Worm (Caenorhabditis elegans) whole organism, young adult: Measurements from ENCODE around the gene haao-1.

ENCODE experiments used
- B0019.2 ChIP-seq: fragments of 200-800 bp; sonication (Bioruptor generic); conservative IDR thresholded peaks from 2 replicates; pipeline ENCODE4 v1.3.6; 2022; ENCODE audit warnings: missing genetic modification reagents, missing genetic modification characterization, missing compliant biosample characterization
- B0336.3 ChIP-seq: fragments of 200-800 bp; sonication (Bioruptor generic); IDR thresholded peaks from 2 replicates; pipeline ENCODE4 v1.3.6; 2022; ENCODE audit warnings: missing genetic modification characterization, missing compliant biosample characterization
- F23B12.7 ChIP-seq: sonication (generic microtip); optimal IDR thresholded peaks from 2 replicates; lab custom pipeline; 2017; ENCODE audit warnings: missing genetic modification characterization, mild to moderate bottlenecking, missing compliant biosample characterization, antibody characterized with exemption, moderate library complexity; ENCODE audit not compliant: insufficient read depth
- F33H1.4 ChIP-seq: fragments of 200-800 bp; sonication (Bioruptor generic); IDR thresholded peaks from 2 replicates; pipeline ENCODE4 v1.3.6; 2022; ENCODE audit warnings: missing genetic modification reagents, missing genetic modification characterization, missing compliant biosample characterization
- F39B2.1 ChIP-seq: fragments of 200-800 bp; sonication (Bioruptor generic); IDR thresholded peaks from 2 replicates; pipeline ENCODE4 v1.3.6; 2022; ENCODE audit warnings: missing genetic modification reagents, missing genetic modification characterization, missing compliant biosample characterization
- F52B5.7 ChIP-seq: sonication (generic microtip); optimal IDR thresholded peaks from 2 replicates; lab custom pipeline; 2016; ENCODE audit warnings: mild to moderate bottlenecking, missing genetic modification characterization, missing compliant biosample characterization
- F55B11.4 ChIP-seq: sonication (generic microtip); optimal IDR thresholded peaks from 2 replicates; lab custom pipeline; 2016; ENCODE audit warnings: missing compliant biosample characterization, missing genetic modification characterization, borderline replicate concordance; ENCODE audit not compliant: insufficient read depth
- F57A8.1 ChIP-seq: fragments of 200-800 bp; sonication (Bioruptor generic); optimal IDR thresholded peaks from 2 replicates; lab custom pipeline; 2018; ENCODE audit warnings: mild to moderate bottlenecking, missing genetic modification characterization, moderate library complexity, missing compliant biosample characterization
- Y53F4B.3 ChIP-seq: fragments of 200-800 bp; sonication (Bioruptor generic); IDR thresholded peaks from 2 replicates; pipeline ENCODE4 v1.3.6; 2022; ENCODE audit warnings: missing genetic modification reagents, missing genetic modification characterization, missing compliant biosample characterization
- Y95B8A.8 ChIP-seq: fragments of 200-800 bp; sonication (Bioruptor generic); IDR thresholded peaks from 2 replicates; pipeline ENCODE4 v1.3.6; 2022; ENCODE audit warnings: missing genetic modification reagents, missing genetic modification characterization, missing compliant biosample characterization
- aptf-3 ChIP-seq: fragments of 200-800 bp; sonication (Bioruptor generic); IDR thresholded peaks from 2 replicates; pipeline ENCODE4 v1.3.6; 2022; ENCODE audit warnings: missing genetic modification characterization, missing compliant biosample characterization
- atf-7 ChIP-seq: sonication (generic microtip); optimal IDR thresholded peaks from 2 replicates; lab custom pipeline; 2017; ENCODE audit warnings: mild to moderate bottlenecking, missing genetic modification characterization, missing compliant biosample characterization
- ccch-3 ChIP-seq: fragments of 200-800 bp; sonication (Bioruptor generic); optimal IDR thresholded peaks from 2 replicates; lab custom pipeline; 2018; ENCODE audit warnings: mild to moderate bottlenecking, missing genetic modification characterization, missing compliant biosample characterization
- cebp-1 ChIP-seq, 2 experiments: fragments of 200-800 bp in 1 of 2; sonication (Bioruptor generic) in 1 of 2; sonication (generic microtip) in 1 of 2; IDR thresholded peaks in 1 of 2; optimal IDR thresholded peaks in 1 of 2; 2 replicates each; pipeline versions ENCODE4 v1.3.6 to Lab custom; 2017 to 2022; ENCODE audit warnings: missing compliant biosample characterization in 2 of 2, missing genetic modification characterization in 2 of 2, mild to moderate bottlenecking in 1 of 2, missing genetic modification reagents in 1 of 2, moderate library complexity in 1 of 2
- ceh-100 ChIP-seq: fragments of 200-800 bp; sonication (Bioruptor generic); IDR thresholded peaks from 2 replicates; pipeline ENCODE4 v1.3.6; 2022; ENCODE audit warnings: missing genetic modification reagents, missing genetic modification characterization, missing compliant biosample characterization
- ceh-58 ChIP-seq: fragments of 200-800 bp; sonication (Bioruptor generic); IDR thresholded peaks from 2 replicates; pipeline ENCODE4 v1.3.6; 2022; ENCODE audit warnings: missing genetic modification characterization, missing compliant biosample characterization
- chd-7 ChIP-seq: sonication (generic microtip); optimal IDR thresholded peaks from 2 replicates; lab custom pipeline; 2016; ENCODE audit warnings: mild to moderate bottlenecking, missing genetic modification characterization, moderate library complexity, missing compliant biosample characterization
- dpl-1 ChIP-seq: fragments of 150-350 bp; optimal IDR thresholded peaks from 2 replicates; lab custom pipeline; 2014; ENCODE audit warnings: missing biosample characterization, missing genetic modification reagents, missing genetic modification characterization
- efl-1 ChIP-seq: fragments of 150-350 bp; optimal IDR thresholded peaks from 2 replicates; lab custom pipeline; 2014; ENCODE audit warnings: missing biosample characterization, missing genetic modification reagents, missing genetic modification characterization
- hmg-1.2 ChIP-seq: fragments of 200-800 bp; sonication (Bioruptor generic); IDR thresholded peaks from 2 replicates; pipeline ENCODE4 v1.3.6; 2022; ENCODE audit warnings: missing genetic modification reagents, missing genetic modification characterization, missing compliant biosample characterization
- let-607 ChIP-seq, 2 experiments: fragments of 200-800 bp in 1 of 2; sonication (Bioruptor generic) in 1 of 2; sonication (generic microtip) in 1 of 2; optimal IDR thresholded peaks; 2 replicates each; lab custom pipeline; 2016 to 2018; ENCODE audit warnings: mild to moderate bottlenecking in 2 of 2, missing compliant biosample characterization in 2 of 2, missing genetic modification characterization in 2 of 2, moderate library complexity in 2 of 2, missing genotype in 1 of 2
- lin-35 ChIP-seq, 3 experiments: fragments of 150-350 bp in 2 of 3; sonication (generic microtip) in 1 of 3; optimal IDR thresholded peaks; 2 replicates each; lab custom pipeline; 2014 to 2018; ENCODE audit warnings: missing biosample characterization in 3 of 3, missing genetic modification characterization in 3 of 3, missing genetic modification reagents in 3 of 3
- lin-54 ChIP-seq: fragments of 200-800 bp; sonication (Bioruptor generic); optimal IDR thresholded peaks from 2 replicates; lab custom pipeline; 2018; ENCODE audit warnings: mild to moderate bottlenecking, missing genetic modification characterization, missing compliant biosample characterization
- lsl-1 ChIP-seq: fragments of 200-800 bp; sonication (Bioruptor generic); optimal IDR thresholded peaks from 2 replicates; lab custom pipeline; 2018; ENCODE audit warnings: mild to moderate bottlenecking, missing genetic modification characterization, moderate library complexity, missing compliant biosample characterization
- madf-3 ChIP-seq: fragments of 200-800 bp; sonication (Bioruptor generic); IDR thresholded peaks from 2 replicates; pipeline ENCODE4 v1.3.6; 2022; ENCODE audit warnings: missing genetic modification reagents, missing genetic modification characterization, missing compliant biosample characterization
- madf-6 ChIP-seq: fragments of 200-800 bp; sonication (Bioruptor generic); IDR thresholded peaks from 2 replicates; pipeline ENCODE4 v1.3.6; 2022; ENCODE audit warnings: missing genetic modification reagents, missing genetic modification characterization, missing compliant biosample characterization
- madf-8 ChIP-seq: fragments of 200-800 bp; sonication (Bioruptor generic); conservative IDR thresholded peaks from 2 replicates; pipeline ENCODE4 v1.3.6; 2022; ENCODE audit warnings: missing genetic modification reagents, missing genetic modification characterization, missing compliant biosample characterization
- mel-28 ChIP-seq: sonication (generic microtip); optimal IDR thresholded peaks from 2 replicates; lab custom pipeline; 2016; ENCODE audit warnings: borderline replicate concordance, mild to moderate bottlenecking, missing genetic modification characterization, missing compliant biosample characterization
- mes-4 ChIP-seq: sonication (generic microtip); optimal IDR thresholded peaks from 2 replicates; lab custom pipeline; 2016; ENCODE audit warnings: missing genotype, missing genetic modification characterization, missing compliant biosample characterization
- nfyb-1 ChIP-seq: fragments of 200-800 bp; sonication (Bioruptor generic); IDR thresholded peaks from 2 replicates; pipeline ENCODE4 v1.3.6; 2022; ENCODE audit warnings: missing genetic modification reagents, missing genetic modification characterization, missing compliant biosample characterization
- nhr-179 ChIP-seq: sonication (generic microtip); optimal IDR thresholded peaks from 2 replicates; lab custom pipeline; 2016; ENCODE audit warnings: mild to moderate bottlenecking, missing genetic modification characterization, missing compliant biosample characterization
- pha-4 ChIP-seq: fragments of 150-350 bp; sonication (generic microtip); optimal IDR thresholded peaks from 2 replicates; lab custom pipeline; 2014; ENCODE audit warnings: missing biosample characterization, missing genetic modification reagents, missing genetic modification characterization
- snpc-3.4 ChIP-seq: sonication (generic microtip); optimal IDR thresholded peaks from 2 replicates; lab custom pipeline; 2017; ENCODE audit warnings: missing genetic modification characterization, mild to moderate bottlenecking, missing compliant biosample characterization, antibody characterized with exemption, moderate library complexity, missing genotype, missing genetic modification reagents
- snpc-4 ChIP-seq, 5 experiments: fragments of 150-350 bp in 1 of 5; sonication (generic microtip) in 4 of 5; optimal IDR thresholded peaks; 2 replicates each; lab custom pipeline; 2014 to 2018; ENCODE audit warnings: missing genetic modification characterization in 5 of 5, missing biosample characterization in 3 of 5, antibody characterized with exemption in 2 of 5, mild to moderate bottlenecking in 2 of 5, missing compliant biosample characterization in 2 of 5, missing genotype in 2 of 5, moderate library complexity in 2 of 5, missing genetic modification reagents in 1 of 5
- somi-1 ChIP-seq: fragments of 200-800 bp; sonication (Bioruptor generic); optimal IDR thresholded peaks from 2 replicates; lab custom pipeline; 2018; ENCODE audit warnings: mild to moderate bottlenecking, missing genetic modification characterization, missing compliant biosample characterization
- tlf-1 ChIP-seq: fragments of 200-800 bp; sonication (Bioruptor generic); optimal IDR thresholded peaks from 2 replicates; lab custom pipeline; 2018; ENCODE audit warnings: mild to moderate bottlenecking, missing genetic modification characterization, missing compliant biosample characterization
- unc-130 ChIP-seq: sonication (generic microtip); optimal IDR thresholded peaks from 2 replicates; lab custom pipeline; 2016; ENCODE audit warnings: missing genetic modification reagents, missing genetic modification characterization, missing compliant biosample characterization
- zfh-2 ChIP-seq: fragments of 200-800 bp; sonication (Bioruptor generic); conservative IDR thresholded peaks from 2 replicates; pipeline ENCODE4 v1.3.6; 2022; ENCODE audit warnings: missing genetic modification reagents, missing genetic modification characterization, missing compliant biosample characterization
- zim-3 ChIP-seq: sonication (generic microtip); optimal IDR thresholded peaks from 2 replicates; lab custom pipeline; 2017; ENCODE audit warnings: mild to moderate bottlenecking, missing genetic modification characterization, moderate library complexity, missing compliant biosample characterization

Gene haao-1

ce11 chrV:9471675-9472074 lies 33.0 kb upstream of the haao-1 start, which contains the start of gene flp-6:
flp-6 (plus strand) TSS chrV:9471975.
- TF ChIP-seq hmg-1.2 (GFP tag; lab: Robert Waterston, UW) (no peak), F52B5.7 (tag; lab: Kevin White, UChicago) (no peak), F55B11.4 (tag; lab: Kevin White, UChicago) (no peak), Y53F4B.3 (no peak)

DNA sequence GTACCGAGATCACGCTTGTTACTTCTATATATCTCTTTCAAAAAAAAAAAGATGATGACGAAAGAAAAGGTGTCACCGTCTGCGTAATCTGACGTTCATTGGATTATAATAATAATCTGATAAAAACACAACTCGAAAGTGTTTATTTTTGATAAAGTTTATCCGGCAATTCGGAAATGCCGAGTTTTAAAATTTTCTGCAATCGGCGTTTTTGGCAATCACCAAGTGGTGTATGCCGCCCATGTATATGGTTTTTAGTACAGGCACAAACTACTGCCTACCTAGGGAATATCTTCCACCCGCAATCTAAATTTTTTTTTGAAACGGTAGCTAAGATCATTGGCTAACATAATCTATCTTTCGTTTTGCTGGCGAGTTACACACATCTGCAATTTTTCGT lies 30.8 kb upstream of the haao-1 start:
- TF ChIP-seq B0336.3 (GFP tag; lab: Robert Waterston, UW) (no peak), lin-54 (GFP tag; lab: Kevin White, UChicago) (no peak), aptf-3 (GFP tag; lab: Robert Waterston, UW) (no peak), madf-6 (GFP tag; lab: Robert Waterston, UW) (no peak)

DNA sequence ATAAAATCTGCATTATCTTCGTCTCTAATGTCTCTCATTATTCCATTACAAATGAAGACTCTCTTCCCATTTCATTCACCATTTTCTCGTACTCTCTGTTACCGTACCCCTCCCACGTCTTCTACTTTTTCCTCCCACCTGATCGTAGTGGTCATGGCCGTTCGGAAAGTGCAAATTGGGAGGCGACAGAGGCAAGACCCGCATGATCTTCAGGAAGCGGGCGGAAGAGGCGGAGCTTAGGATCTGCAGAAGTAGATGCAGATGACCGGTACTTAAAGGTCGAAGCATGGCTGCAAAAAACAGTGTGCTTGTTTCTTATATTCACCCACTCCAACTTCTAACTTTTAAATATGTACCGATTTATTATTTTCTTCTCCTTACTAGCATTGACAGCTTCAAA lies 26.8 kb upstream of the haao-1 start, which contains the start of gene nas-3:
nas-3 (plus strand) TSS at position 301 of the 400 bp plus-strand sequence.
- TF ChIP-seq lsl-1 (GFP tag; lab: Kevin White, UChicago): no peak
- TF ChIP-seq somi-1: no peak
- no peak for TF ChIP-seq F23B12.7
- no peak for TF ChIP-seq chd-7 (tag; lab: Kevin White, UChicago)
- no peak for TF ChIP-seq F33H1.4 (GFP tag; lab: Robert Waterston, UW)
- TF ChIP-seq let-607 (tag; optimal IDR thresholded peaks at IDR 0.05; lab: Kevin White, UChicago): no peak
- no peak for TF ChIP-seq nhr-179 (tag; lab: Kevin White, UChicago)
- TF ChIP-seq snpc-4 (GFP tag; optimal IDR thresholded peaks at IDR 0.05; lab: Kevin White, UChicago): no peak
- TF ChIP-seq snpc-4 (tag; optimal IDR thresholded peaks at IDR 0.05; lab: Kevin White, UChicago): no peak
- no peak for TF ChIP-seq cebp-1 (GFP tag; IDR thresholded peaks at IDR 0.05; lab: Robert Waterston, UW)
- no peak for TF ChIP-seq cebp-1 (tag; optimal IDR thresholded peaks at IDR 0.05; lab: Kevin White, UChicago)
- no peak for TF ChIP-seq ccch-3 (GFP tag; lab: Kevin White, UChicago)
- no peak for TF ChIP-seq ceh-100 (GFP tag; lab: Robert Waterston, UW)
- TF ChIP-seq ceh-58 (GFP tag; lab: Robert Waterston, UW): no peak
- TF ChIP-seq Y53F4B.3: no peak
- TF ChIP-seq F52B5.7 (tag; lab: Kevin White, UChicago): no peak
- TF ChIP-seq mes-4 (tag; lab: Kevin White, UChicago): no peak
- no peak for TF ChIP-seq lin-35 (GFP tag; optimal IDR thresholded peaks at IDR 0.05; lab: Kevin White, UChicago)
- TF ChIP-seq mel-28 (tag; lab: Kevin White, UChicago): no peak
- TF ChIP-seq snpc-3.4 (tag; lab: Kevin White, UChicago): no peak
- TF ChIP-seq madf-3: no peak

DNA sequence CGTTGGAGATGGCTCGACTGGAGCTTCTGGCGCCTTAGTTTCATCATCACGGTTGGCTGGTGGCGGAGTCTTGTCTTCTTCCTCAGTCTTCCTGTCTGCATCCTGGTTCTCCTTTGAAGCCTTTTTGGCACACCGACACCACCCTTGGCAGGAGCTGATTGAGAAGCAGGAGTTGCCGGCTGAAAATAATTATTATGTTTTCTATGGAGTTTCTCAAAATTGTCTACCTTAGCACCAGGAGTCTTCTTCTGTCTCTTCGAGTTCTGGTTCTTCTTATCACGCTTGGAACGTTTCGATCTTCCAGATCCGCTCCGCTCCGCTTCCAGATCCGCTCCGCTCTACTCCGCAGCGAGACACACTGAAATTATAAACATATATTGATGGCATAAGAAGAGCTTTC lies 24.1 kb upstream of the haao-1 start, which contains the start of gene K06A4.6:
K06A4.6 (minus strand) TSS at position 101 of the 400 bp plus-strand sequence.
- TF ChIP-seq pha-4 (tag; lab: Kevin White, UChicago) (no peak), zfh-2 (peak; percentile 60)
- TF ChIP-seq, all 124 proteins: peak for 1

- TF ChIP-seq efl-1 (GFP tag; lab: Kevin White, UChicago) (no peak), F57A8.1 (no peak), unc-130 (GFP tag; lab: Kevin White, UChicago) (no peak), F55B11.4 (tag; lab: Kevin White, UChicago) (no peak), tlf-1 (no peak), Y95B8A.8 (no peak), B0019.2 (GFP tag; lab: Robert Waterston, UW) (no peak), F39B2.1 (GFP tag; lab: Robert Waterston, UW) (no peak), madf-8 (GFP tag; lab: Robert Waterston, UW) (no peak), atf-7 (tag; lab: Kevin White, UChicago) (no peak), nfyb-1 (no peak), pha-4 (tag; lab: Kevin White, UChicago) (no peak), zim-3 (tag; lab: Kevin White, UChicago) (no peak), dpl-1 (GFP tag; lab: Kevin White, UChicago) (no peak)
Measured at ce11 chrV:9483738-9484256, 20.9 kb upstream of the haao-1 start, which contains the start of gene K06A4.2. K06A4.2 (plus strand) TSS chrV:9484206.
